Worm (Caenorhabditis elegans): ENCODE measurements around the gene F09B9.5.

ce11 chrX:10189244-10189643 is 34.6 kb downstream of the F09B9.5 start:
- TF ChIP-seq tab-1 (GFP tag; IDR thresholded peaks at IDR 0.05) (no peak), klf-2 (GFP tag; conservative IDR thresholded peaks at IDR 0.05) (no peak), flt-1 (GFP tag; IDR thresholded peaks at IDR 0.05) (no peak), ztf-23 (GFP tag; IDR thresholded peaks at IDR 0.05) (no peak), med-1 (GFP tag; optimal IDR thresholded peaks at IDR 0.05; ENCODE audit: insufficient read depth) (no peak), cog-1 (tag; optimal IDR thresholded peaks at IDR 0.05) (no peak), T22C8.4 (GFP tag; IDR thresholded peaks at IDR 0.05) (no peak), ztf-29 (GFP tag; IDR thresholded peaks at IDR 0.05) (no peak)

Data from whole organism, midembryonic.